Fruit fly (Drosophila melanogaster): Measurements from ENCODE around the gene Tim9b.
A peak's percentile ranks its signal among the peaks of the same experiment; 100 is the strongest.

Gene Tim9b

DNA sequence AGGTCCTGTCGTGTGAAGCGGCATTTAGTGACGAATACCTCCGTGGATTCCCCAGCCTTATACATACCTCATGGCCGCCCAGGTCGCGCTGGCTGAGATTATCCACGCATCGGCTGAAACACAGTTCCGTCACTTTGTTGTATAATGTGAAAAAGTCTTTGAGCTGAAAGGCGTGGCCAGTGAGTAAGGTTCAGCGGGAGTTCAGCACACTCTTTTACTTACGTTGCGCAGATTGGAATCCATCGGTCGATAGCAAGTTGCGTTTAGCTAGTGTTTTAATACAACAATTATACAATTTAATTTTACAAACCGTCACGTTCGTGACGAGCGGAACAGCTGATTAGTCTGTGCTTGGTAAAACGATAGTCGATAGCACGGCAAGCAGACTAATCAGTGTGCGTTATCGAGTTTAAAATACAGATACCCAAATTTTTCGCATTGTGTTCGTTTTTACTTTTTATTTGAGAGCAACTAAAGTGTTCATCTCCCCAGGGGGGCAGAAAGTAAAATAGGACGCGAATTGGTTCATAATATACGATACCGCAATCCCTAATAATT lies at the start of gene Tim9b, which contains the start of gene Pstk:
Tim9b (minus strand) TSS at position 355 of the 558 bp plus-strand sequence.
Pstk (minus strand) TSS at position 355 of the 558 bp plus-strand sequence.
- TF ChIP-seq foxo (GFP tag; optimal IDR thresholded peaks at IDR 0.05) (no peak), Myc (optimal IDR thresholded peaks at IDR 0.05) (no peak), Abd-B (GFP tag; optimal IDR thresholded peaks at IDR 0.05) (no peak), tai (GFP tag; optimal IDR thresholded peaks at IDR 0.05) (no peak), Dif (GFP tag; optimal IDR thresholded peaks at IDR 0.05; ENCODE audit: partially characterized antibody) (no peak), sv (GFP tag; optimal IDR thresholded peaks at IDR 0.05) (no peak), dmrt93B (GFP tag; optimal IDR thresholded peaks at IDR 0.05) (no peak), Hnf4 (GFP tag; optimal IDR thresholded peaks at IDR 0.05) (no peak), sage (GFP tag; optimal IDR thresholded peaks at IDR 0.05) (no peak), CG9705 (GFP tag; optimal IDR thresholded peaks at IDR 0.05) (no peak), CrebA (GFP tag; optimal IDR thresholded peaks at IDR 0.05; ENCODE audit: borderline replicate concordance) (no peak), Hr78 (GFP tag; optimal IDR thresholded peaks at IDR 0.05) (no peak), HLH106 (tag; optimal IDR thresholded peaks at IDR 0.05) (no peak), lola (GFP tag; optimal IDR thresholded peaks at IDR 0.05) (no peak), CG32264 (GFP tag; optimal IDR thresholded peaks at IDR 0.05) (no peak)

DNA sequence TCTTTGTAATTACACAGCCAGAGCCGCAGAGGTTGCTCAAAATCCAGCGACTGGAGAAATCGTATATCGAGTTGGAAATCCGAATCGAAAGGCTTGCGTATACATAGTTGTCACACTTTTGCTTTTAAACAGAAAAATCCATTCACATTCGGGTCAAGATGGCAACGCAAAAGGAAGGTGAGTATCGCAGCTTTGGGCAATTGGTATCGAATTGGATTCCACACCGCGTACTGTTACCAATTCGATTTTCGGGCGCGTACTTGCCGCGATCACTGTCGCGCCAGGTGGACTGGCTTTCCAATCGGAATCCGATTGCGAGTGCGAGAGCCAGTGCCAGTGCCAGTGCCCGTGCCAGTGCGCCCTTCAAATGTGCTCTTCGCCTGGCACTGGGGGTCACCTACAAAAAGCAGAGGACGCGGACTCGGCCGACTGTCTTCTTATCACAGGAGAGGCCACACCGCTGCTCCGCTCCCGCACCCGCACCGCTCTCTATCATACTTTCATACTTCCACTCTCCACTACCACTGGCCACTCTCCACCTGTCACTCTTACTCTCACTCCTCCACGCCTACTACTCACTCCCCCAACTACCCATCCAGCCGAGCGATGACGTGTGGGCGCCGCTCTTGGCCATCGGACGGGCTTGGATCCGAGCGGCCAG lies 49.2 kb upstream of the Tim9b start:
- no peak for TF ChIP-seq dl (GFP tag; optimal IDR thresholded peaks at IDR 0.05; ENCODE audit: insufficient read depth in 1 of 2, partially characterized antibody in 2 of 2)
- peak; percentile 41 for TF ChIP-seq Vsx2 (GFP tag; optimal IDR thresholded peaks at IDR 0.05; ENCODE audit: partially characterized antibody)
- no peak for TF ChIP-seq foxo (GFP tag; optimal IDR thresholded peaks at IDR 0.05)

DNA sequence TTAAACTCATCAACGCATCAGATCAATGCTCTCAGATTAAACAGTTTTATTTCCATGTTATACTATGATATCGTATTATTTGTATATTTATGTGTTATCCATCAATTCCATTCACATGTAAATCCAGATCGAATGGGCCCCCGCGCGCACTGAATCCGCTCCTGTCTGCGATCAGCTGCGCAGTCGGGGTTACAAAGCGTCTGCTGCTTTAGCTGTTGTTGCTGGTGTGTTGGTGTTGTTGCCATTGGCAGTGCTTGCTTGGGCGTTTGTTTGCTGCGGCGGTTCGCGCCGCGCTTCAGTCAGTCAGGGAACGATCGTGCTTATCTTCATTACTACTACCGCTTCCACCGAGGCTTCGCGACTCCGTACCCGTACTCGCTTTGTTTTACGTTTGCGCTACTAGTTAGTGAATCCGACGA lies 48.7 kb upstream of the Tim9b start, which contains the start of gene Zw:
Zw (plus strand) TSS at position 262 of the 419 bp plus-strand sequence.
- no peak for TF ChIP-seq Jra (GFP tag; optimal IDR thresholded peaks at IDR 0.05)
- no peak for TF ChIP-seq GATAd (GFP tag; optimal IDR thresholded peaks at IDR 0.05)
- TF ChIP-seq CG32264 (GFP tag; optimal IDR thresholded peaks at IDR 0.05): no peak
- peak; percentile 75 for TF ChIP-seq Hr83 (GFP tag; optimal IDR thresholded peaks at IDR 0.05; ENCODE audit: poor library complexity, severe bottlenecking)
- peak; percentile 30 for TF ChIP-seq OdsH (GFP tag; optimal IDR thresholded peaks at IDR 0.05)
- TF ChIP-seq Vsx2 (GFP tag; optimal IDR thresholded peaks at IDR 0.05; ENCODE audit: partially characterized antibody): no peak
- peak; percentile 51 for TF ChIP-seq Sp1 (GFP tag; optimal IDR thresholded peaks at IDR 0.05)
- TF ChIP-seq rgr (GFP tag; optimal IDR thresholded peaks at IDR 0.05): peak; percentile 72
- no peak for TF ChIP-seq Rel (GFP tag; optimal IDR thresholded peaks at IDR 0.05)
- peak; percentile 42 for TF ChIP-seq Rel (tag; optimal IDR thresholded peaks at IDR 0.05)
- no peak for TF ChIP-seq jim (GFP tag; optimal IDR thresholded peaks at IDR 0.05)
- TF ChIP-seq woc (GFP tag; optimal IDR thresholded peaks at IDR 0.05): peak; percentile 67
- no peak for TF ChIP-seq tai (GFP tag; optimal IDR thresholded peaks at IDR 0.05)
- TF ChIP-seq HLH106 (tag; optimal IDR thresholded peaks at IDR 0.05): peak; percentile 71
- no peak for TF ChIP-seq Dif (GFP tag; optimal IDR thresholded peaks at IDR 0.05; ENCODE audit: partially characterized antibody)
- TF ChIP-seq h (GFP tag; optimal IDR thresholded peaks at IDR 0.05): peak; percentile 75
- TF ChIP-seq foxo (GFP tag; optimal IDR thresholded peaks at IDR 0.05): peak in 1 of 2 experiments; percentile 71
- TF ChIP-seq Dfd (GFP tag; optimal IDR thresholded peaks at IDR 0.05): no peak
- no peak for TF ChIP-seq Hr78 (GFP tag; optimal IDR thresholded peaks at IDR 0.05)
- TF ChIP-seq Mio (GFP tag; optimal IDR thresholded peaks at IDR 0.05): peak; percentile 33
- TF ChIP-seq sv (GFP tag; optimal IDR thresholded peaks at IDR 0.05): peak; percentile 3
- TF ChIP-seq pan (optimal IDR thresholded peaks at IDR 0.05): no peak
- TF ChIP-seq br (GFP tag; optimal IDR thresholded peaks at IDR 0.05): peak; percentile 46
- TF ChIP-seq lola (GFP tag; optimal IDR thresholded peaks at IDR 0.05): no peak
- no peak for TF ChIP-seq Abd-B (GFP tag; optimal IDR thresholded peaks at IDR 0.05)
- peak; percentile 67 for TF ChIP-seq fru (GFP tag; optimal IDR thresholded peaks at IDR 0.05)
- TF ChIP-seq dmrt93B (GFP tag; optimal IDR thresholded peaks at IDR 0.05): peak; percentile 58
- TF ChIP-seq CrebA (GFP tag; optimal IDR thresholded peaks at IDR 0.05; ENCODE audit: borderline replicate concordance): no peak
- TF ChIP-seq ey (GFP tag; optimal IDR thresholded peaks at IDR 0.05): peak; percentile 72
- no peak for TF ChIP-seq brk (GFP tag; optimal IDR thresholded peaks at IDR 0.05)
- peak; percentile 48 for TF ChIP-seq CG9705 (GFP tag; optimal IDR thresholded peaks at IDR 0.05)
- TF ChIP-seq usp (GFP tag; optimal IDR thresholded peaks at IDR 0.05): no peak
- no peak for TF ChIP-seq dsf (GFP tag; optimal IDR thresholded peaks at IDR 0.05; ENCODE audit: borderline replicate concordance)
- TF ChIP-seq Hnf4 (GFP tag; optimal IDR thresholded peaks at IDR 0.05): peak; percentile 78
- TF ChIP-seq dl (GFP tag; optimal IDR thresholded peaks at IDR 0.05; ENCODE audit: insufficient read depth in 1 of 2, partially characterized antibody in 2 of 2): no peak
- TF ChIP-seq sage (GFP tag; optimal IDR thresholded peaks at IDR 0.05): no peak
- peak; percentile 47 for TF ChIP-seq psq (GFP tag; optimal IDR thresholded peaks at IDR 0.05)

All from whole organism, wandering third instar larva.